Fruit fly (Drosophila melanogaster): ENCODE results near the gene CG17376.

- TF ChIP-seq CG9948 (tag; optimal IDR thresholded peaks at IDR 0.05) (no peak), CG8159 (tag; optimal IDR thresholded peaks at IDR 0.05) (no peak), EcR (GFP tag; optimal IDR thresholded peaks at IDR 0.05) (no peak), Pif1A (GFP tag; optimal IDR thresholded peaks at IDR 0.05) (no peak), fd96Ca (GFP tag; IDR thresholded peaks at IDR 0.05) (no peak), CG17806 (tag; optimal IDR thresholded peaks at IDR 0.05) (no peak)
Measured at dm6 chr2L:6794956-6795522, 5.7 kb downstream of the CG17376 start.
